Fruit fly (Drosophila melanogaster) whole organism, wandering third instar larva: Measurements from ENCODE around the gene cin.

Source experiments
- CG32264 ChIP-seq: fragments of 200-800 bp; sonication (Bioruptor generic); optimal IDR thresholded peaks from 2 replicates; lab custom pipeline; 2016; ENCODE audit warnings: missing biosample characterization, missing genetic modification characterization
- CG9705 ChIP-seq: fragments of 200-800 bp; sonication (Bioruptor generic); optimal IDR thresholded peaks from 2 replicates; lab custom pipeline; 2018; ENCODE audit warnings: missing biosample characterization, mild to moderate bottlenecking, missing genetic modification characterization
- CrebA ChIP-seq: fragments of 200-800 bp; sonication (Bioruptor generic); optimal IDR thresholded peaks from 2 replicates; lab custom pipeline; 2016; ENCODE audit warnings: missing biosample characterization, mild to moderate bottlenecking, missing genetic modification characterization, borderline replicate concordance
- Dfd ChIP-seq: fragments of >200 bp; optimal IDR thresholded peaks from 2 replicates; lab custom pipeline; 2017; ENCODE audit warnings: missing biosample characterization, missing genetic modification characterization
- Dif ChIP-seq: fragments of 200-275, 200-300 bp; sonication (Bioruptor generic); optimal IDR thresholded peaks from 2 replicates; lab custom pipeline; 2018; ENCODE audit warnings: missing biosample characterization, missing genetic modification characterization; ENCODE audit not compliant: partially characterized antibody
- GATAd ChIP-seq: sonication (Bioruptor generic); optimal IDR thresholded peaks from 2 replicates; lab custom pipeline; 2016; ENCODE audit warnings: missing biosample characterization, missing genetic modification characterization
- HLH106 ChIP-seq: fragments of 200-800 bp; optimal IDR thresholded peaks from 3 replicates; lab custom pipeline; 2019; ENCODE audit warnings: missing biosample characterization, mild to moderate bottlenecking, missing genetic modification characterization, moderate library complexity
- Hnf4 ChIP-seq: fragments of 200-800 bp; sonication (Bioruptor generic); optimal IDR thresholded peaks from 2 replicates; lab custom pipeline; 2016; ENCODE audit warnings: missing biosample characterization, mild to moderate bottlenecking, missing genetic modification characterization
- Hr78 ChIP-seq: fragments of >200 bp; optimal IDR thresholded peaks from 2 replicates; lab custom pipeline; 2017; ENCODE audit warnings: missing biosample characterization, missing genetic modification characterization
- Hr83 ChIP-seq: fragments of 200-300 bp; sonication (Bioruptor generic); optimal IDR thresholded peaks from 2 replicates; lab custom pipeline; 2016; ENCODE audit warnings: missing biosample characterization, mild to moderate bottlenecking, missing genetic modification characterization, moderate library complexity; ENCODE audit not compliant: poor library complexity, severe bottlenecking
- Jra ChIP-seq: sonication (Bioruptor generic); optimal IDR thresholded peaks from 2 replicates; lab custom pipeline; 2016; ENCODE audit warnings: missing biosample characterization, missing genetic modification characterization
- Mio ChIP-seq: sonication (Bioruptor generic); optimal IDR thresholded peaks from 2 replicates; lab custom pipeline; 2016; ENCODE audit warnings: missing biosample characterization, missing genetic modification characterization
- Myc ChIP-seq: fragments of >200 bp; optimal IDR thresholded peaks from 2 replicates; lab custom pipeline; 2017
- N ChIP-seq: fragments of >200 bp; optimal IDR thresholded peaks from 2 replicates; lab custom pipeline; 2018; ENCODE audit warnings: missing biosample characterization, missing external identifiers, missing genetic modification characterization
- OdsH ChIP-seq: fragments of 200-800 bp; sonication (Bioruptor generic); optimal IDR thresholded peaks from 2 replicates; lab custom pipeline; 2016; ENCODE audit warnings: missing biosample characterization, mild to moderate bottlenecking, missing genetic modification characterization
- Rel ChIP-seq, 2 experiments: fragments of 200-800 bp; sonication (Bioruptor generic) in 1 of 2; optimal IDR thresholded peaks; 2 replicates in 1 of 2; 3 replicates in 1 of 2; lab custom pipeline; 2016 to 2019; ENCODE audit warnings: mild to moderate bottlenecking in 2 of 2, missing biosample characterization in 2 of 2, missing genetic modification characterization in 2 of 2, moderate library complexity in 1 of 2
- Sp1 ChIP-seq: fragments of 200-800 bp; sonication (Bioruptor generic); optimal IDR thresholded peaks from 3 replicates; lab custom pipeline; 2019; ENCODE audit warnings: missing biosample characterization, mild to moderate bottlenecking, missing genetic modification characterization, moderate library complexity
- brk ChIP-seq: fragments of 200-800 bp; sonication (Bioruptor generic); optimal IDR thresholded peaks from 2 replicates; lab custom pipeline; 2016; ENCODE audit warnings: missing biosample characterization, mild to moderate bottlenecking, missing genetic modification characterization
- dl ChIP-seq, 2 experiments: fragments of 175-275, 200-275 bp in 1 of 2; fragments of 200-275 bp in 1 of 2; sonication (Bioruptor generic); optimal IDR thresholded peaks; lab custom pipeline; 2018; ENCODE audit warnings: mild to moderate bottlenecking in 2 of 2, missing biosample characterization in 2 of 2, missing genetic modification characterization in 2 of 2, moderate library complexity in 2 of 2; ENCODE audit not compliant: partially characterized antibody in 2 of 2, insufficient read depth in 1 of 2
- dmrt93B ChIP-seq: fragments of 200-800 bp; sonication (Bioruptor generic); optimal IDR thresholded peaks from 2 replicates; lab custom pipeline; 2018; ENCODE audit warnings: missing biosample characterization, mild to moderate bottlenecking, missing genetic modification characterization
- dsf ChIP-seq: sonication (Bioruptor generic); optimal IDR thresholded peaks from 2 replicates; lab custom pipeline; 2016; ENCODE audit warnings: missing biosample characterization, missing genetic modification characterization, borderline replicate concordance
- fru ChIP-seq: fragments of 200-800 bp; sonication (Bioruptor generic); optimal IDR thresholded peaks from 3 replicates; lab custom pipeline; 2016; ENCODE audit warnings: missing biosample characterization, mild to moderate bottlenecking, missing genetic modification characterization
- h ChIP-seq: fragments of 200-800 bp; sonication (Bioruptor generic); optimal IDR thresholded peaks from 3 replicates; lab custom pipeline; 2016; ENCODE audit warnings: missing biosample characterization, mild to moderate bottlenecking, missing genetic modification characterization
- jim ChIP-seq: fragments of 175-275, 200-325 bp; sonication (Bioruptor generic); optimal IDR thresholded peaks from 2 replicates; lab custom pipeline; 2016; ENCODE audit warnings: missing biosample characterization, mild to moderate bottlenecking, missing genetic modification characterization
- pan ChIP-seq: fragments of >200 bp; optimal IDR thresholded peaks from 2 replicates; lab custom pipeline; 2017
- psq ChIP-seq: fragments of 200-800 bp; sonication (Bioruptor generic); optimal IDR thresholded peaks from 3 replicates; lab custom pipeline; 2017; ENCODE audit warnings: missing biosample characterization, mild to moderate bottlenecking, missing genetic modification characterization, moderate library complexity
- rgr ChIP-seq: fragments of 200-800 bp; sonication (Bioruptor generic); optimal IDR thresholded peaks from 3 replicates; lab custom pipeline; 2016; ENCODE audit warnings: missing biosample characterization, mild to moderate bottlenecking, missing genetic modification characterization
- sv ChIP-seq: fragments of 200-800 bp; sonication (Bioruptor generic); optimal IDR thresholded peaks from 3 replicates; lab custom pipeline; 2016; ENCODE audit warnings: missing biosample characterization, missing genetic modification characterization
- tai ChIP-seq: sonication (Bioruptor generic); optimal IDR thresholded peaks from 2 replicates; lab custom pipeline; 2016; ENCODE audit warnings: missing biosample characterization, missing genetic modification characterization
- usp ChIP-seq: fragments of >200 bp; optimal IDR thresholded peaks from 2 replicates; lab custom pipeline; 2017; ENCODE audit warnings: missing biosample characterization, missing genetic modification characterization
- woc ChIP-seq: sonication (Bioruptor generic); optimal IDR thresholded peaks from 2 replicates; lab custom pipeline; 2016; ENCODE audit warnings: missing biosample characterization, mild to moderate bottlenecking, missing genetic modification characterization

Gene cin

DNA sequence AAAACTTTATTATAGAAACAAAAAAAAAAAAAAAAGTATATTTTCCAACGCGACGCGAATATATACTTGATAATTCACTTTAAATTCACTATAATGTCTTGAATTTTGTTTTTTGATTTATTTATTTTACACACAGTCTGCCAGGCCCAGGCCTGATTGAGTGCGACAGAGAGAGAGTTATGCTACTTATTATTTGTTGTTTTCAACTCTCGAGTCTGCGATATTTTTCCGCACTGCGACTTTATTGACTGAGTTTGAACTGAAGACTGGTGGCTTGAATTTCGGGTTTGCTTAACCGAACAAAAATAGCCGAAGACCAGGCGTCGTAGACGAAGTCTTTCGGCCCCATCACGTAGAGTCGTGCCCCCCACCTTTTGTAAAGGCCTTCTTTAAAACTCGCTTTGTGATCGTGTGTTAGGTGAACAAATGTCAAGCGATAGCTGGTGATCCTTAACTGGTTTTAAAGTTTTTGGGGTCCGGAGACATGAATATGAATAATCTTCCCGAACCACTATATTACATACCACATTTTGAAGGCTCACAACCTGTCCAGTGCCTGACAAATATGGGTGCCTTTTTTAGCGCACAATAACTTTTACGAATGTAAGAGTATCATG lies 8.4 kb downstream of the cin start, which contains the start of gene CG13377 (continued):
- TF ChIP-seq OdsH (peak; percentile 55), Rel (GFP tag; optimal IDR thresholded peaks at IDR 0.05; lab: Kevin White, UChicago) (peak; percentile 14), Rel (tag; optimal IDR thresholded peaks at IDR 0.05; lab: Kevin White, UChicago) (no peak), usp (GFP tag; lab: Kevin White, UChicago) (no peak), Hr83 (GFP tag; lab: Kevin White, UChicago) (no peak), psq (peak; percentile 27), woc (GFP tag; lab: Kevin White, UChicago) (peak; percentile 21), HLH106 (tag; lab: Kevin White, UChicago) (peak; percentile 40), fru (GFP tag; lab: Kevin White, UChicago) (peak; percentile 51), Myc (lab: Kevin White, UChicago) (no peak)
- TF ChIP-seq, all 38 proteins: peak for 17

DNA sequence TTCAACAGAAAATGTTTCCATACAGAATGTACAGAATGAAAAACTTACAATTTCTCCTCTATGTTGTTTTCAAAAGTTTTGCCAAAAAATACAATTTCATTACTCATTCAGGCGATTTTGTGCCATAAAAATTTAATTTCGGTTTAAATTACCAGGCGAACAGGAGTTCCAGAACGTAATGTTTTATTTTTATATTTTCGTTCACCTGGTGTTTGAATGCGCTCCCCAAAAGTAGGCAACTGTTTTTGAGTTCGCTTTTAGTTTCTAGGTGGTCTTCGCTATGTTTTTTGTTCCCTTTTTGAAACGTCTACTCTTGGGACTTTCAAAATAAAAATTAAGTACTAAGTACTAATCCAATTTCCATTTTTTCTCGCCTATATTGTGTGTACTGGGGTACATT lies 10.2 kb downstream of the cin start:
- TF ChIP-seq dl (GFP tag; optimal IDR thresholded peaks at IDR 0.05; lab: Kevin White, UChicago; ENCODE audit: insufficient read depth in 1 of 2, partially characterized antibody in 2 of 2) (no peak), Jra (GFP tag; lab: Kevin White, UChicago) (no peak), Mio (GFP tag; lab: Kevin White, UChicago) (no peak), Myc (lab: Kevin White, UChicago) (no peak), GATAd (GFP tag; lab: Kevin White, UChicago) (no peak), HLH106 (tag; lab: Kevin White, UChicago) (no peak), pan (no peak), CG32264 (GFP tag; lab: Kevin White, UChicago) (no peak), CrebA (no peak), dmrt93B (no peak), Sp1 (no peak)
- TF ChIP-seq, all 38 proteins: peak for 0

DNA sequence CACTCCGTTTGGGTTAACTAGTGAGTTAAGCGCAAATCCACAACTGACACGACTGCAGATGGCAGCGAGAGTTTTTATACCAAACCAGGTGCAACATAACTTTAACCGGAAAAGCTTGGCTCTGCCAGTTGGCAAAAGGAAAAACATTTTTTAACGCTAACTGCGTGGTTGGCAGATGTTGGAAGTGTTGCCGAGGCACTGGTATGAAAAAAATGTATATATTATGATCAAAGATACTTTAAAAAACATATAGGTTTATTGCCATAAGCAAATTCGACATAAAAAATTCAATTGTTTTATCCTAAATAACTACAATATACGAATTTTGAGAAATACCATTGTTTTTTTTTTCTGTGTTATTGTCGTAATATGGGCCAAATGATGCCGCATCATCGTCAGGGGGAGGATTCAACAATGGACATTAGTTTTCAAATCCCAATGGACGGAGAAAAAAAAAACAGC lies 11.5 kb downstream of the cin start, which contains the start of gene CG13376:
Gene CG13376, minus strand, starts transcription at position 51 of the 462 bp plus-strand sequence.
- TF ChIP-seq fru (GFP tag; lab: Kevin White, UChicago): no peak

DNA sequence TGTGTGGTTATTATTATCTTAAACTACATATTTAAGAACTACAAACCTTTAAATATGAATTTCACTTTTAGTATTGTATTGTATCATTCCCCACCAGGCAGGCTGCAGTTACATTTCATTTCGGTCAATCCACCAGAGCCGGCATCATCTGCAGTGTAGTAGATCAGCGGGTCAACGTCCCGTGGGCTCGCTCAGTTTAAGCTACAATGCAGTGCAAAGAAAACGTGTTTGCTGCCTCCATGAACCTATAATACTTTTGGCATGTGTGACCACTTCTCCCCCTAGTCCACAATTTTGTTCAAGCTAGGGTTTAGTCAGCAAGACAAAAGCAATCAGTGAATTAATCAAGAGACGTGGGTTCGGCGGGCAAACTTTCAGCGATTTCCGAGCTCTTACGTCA lies 12.5 kb downstream of the cin start:
- TF ChIP-seq sv (GFP tag; lab: Kevin White, UChicago) (no peak), HLH106 (tag; lab: Kevin White, UChicago) (no peak), N (no peak), Dif (GFP tag; lab: Kevin White, UChicago) (no peak), pan (no peak), Hnf4 (GFP tag; lab: Kevin White, UChicago) (no peak), dmrt93B (no peak), Mio (GFP tag; lab: Kevin White, UChicago) (no peak), fru (GFP tag; lab: Kevin White, UChicago) (no peak)
- TF ChIP-seq, all 38 proteins: peak for 0

DNA sequence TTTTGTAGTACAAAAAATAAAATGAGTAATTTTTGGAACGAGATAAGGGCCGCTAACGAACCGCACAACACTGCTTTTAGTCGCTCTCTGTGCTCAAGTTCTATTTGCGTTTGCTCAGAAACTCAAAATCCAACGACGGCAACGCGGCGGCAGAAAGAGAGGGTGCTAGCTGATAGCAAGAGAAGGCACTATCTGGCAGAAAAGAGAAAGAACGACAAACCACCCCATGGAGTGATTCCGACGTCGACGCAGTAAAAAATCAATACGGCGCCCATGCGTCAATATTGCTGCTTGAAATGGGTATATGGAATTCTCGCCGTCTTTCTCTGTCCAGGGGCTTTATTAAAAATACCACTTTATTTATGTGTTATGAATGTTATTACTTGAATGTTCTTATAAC lies 20.6 kb downstream of the cin start:
- TF ChIP-seq Myc (lab: Kevin White, UChicago) (no peak), pan (no peak), dsf (no peak), CG9705 (no peak), Hr78 (GFP tag; lab: Kevin White, UChicago) (no peak), woc (GFP tag; lab: Kevin White, UChicago) (no peak), Mio (GFP tag; lab: Kevin White, UChicago) (no peak), Dif (GFP tag; lab: Kevin White, UChicago) (no peak), jim (GFP tag; lab: Kevin White, UChicago) (no peak), brk (no peak), tai (GFP tag; lab: Kevin White, UChicago) (no peak), Sp1 (no peak), sv (GFP tag; lab: Kevin White, UChicago) (no peak), h (GFP tag; lab: Kevin White, UChicago) (no peak), dl (GFP tag; optimal IDR thresholded peaks at IDR 0.05; lab: Kevin White, UChicago; ENCODE audit: insufficient read depth in 1 of 2, partially characterized antibody in 2 of 2) (no peak), rgr (GFP tag; lab: Kevin White, UChicago) (no peak), Dfd (no peak), Hnf4 (GFP tag; lab: Kevin White, UChicago) (no peak)
